Fruit fly (Drosophila melanogaster) whole organism, embryonic: ENCODE results near the gene Tom70.

ENCODE experiments used
- CG10321 ChIP-seq: fragments of 200-800 bp; sonication (Bioruptor generic); IDR thresholded peaks from 2 replicates; pipeline ENCODE4 v1.3.6; 2022; ENCODE audit warnings: missing biosample characterization, missing genetic modification characterization
- CG11247 ChIP-seq: fragments of 200-800 bp; sonication (Bioruptor generic); IDR thresholded peaks from 2 replicates; pipeline ENCODE4 v1.3.6; 2022; ENCODE audit warnings: missing biosample characterization, missing genetic modification characterization
- CG12071 ChIP-seq: fragments of 200-800 bp; sonication (Bioruptor generic); optimal IDR thresholded peaks from 3 replicates; lab custom pipeline; 2018; ENCODE audit warnings: missing biosample characterization, mild to moderate bottlenecking, missing genetic modification characterization
- CG12219 ChIP-seq: fragments of 200-800 bp; sonication (Bioruptor generic); optimal IDR thresholded peaks from 3 replicates; lab custom pipeline; 2018; ENCODE audit warnings: missing biosample characterization, mild to moderate bottlenecking, missing genetic modification characterization
- CG12659 ChIP-seq: fragments of 200-800 bp; sonication (Bioruptor generic); optimal IDR thresholded peaks from 3 replicates; lab custom pipeline; 2017; ENCODE audit warnings: mild to moderate bottlenecking, missing biosample characterization, missing genetic modification reagents, missing genetic modification characterization
- CG12744 ChIP-seq: fragments of 200-800 bp; sonication (Bioruptor generic); optimal IDR thresholded peaks from 2 replicates; lab custom pipeline; 2016; ENCODE audit warnings: missing biosample characterization, missing genetic modification characterization
- CG13296 ChIP-seq: fragments of 200-800 bp; sonication (Bioruptor generic); optimal IDR thresholded peaks from 3 replicates; lab custom pipeline; 2018; ENCODE audit warnings: missing biosample characterization, mild to moderate bottlenecking, missing genetic modification characterization
- CG13424 ChIP-seq: fragments of 200-800 bp; sonication (Bioruptor generic); optimal IDR thresholded peaks from 2 replicates; lab custom pipeline; 2019; ENCODE audit warnings: missing biosample characterization, mild to moderate bottlenecking, missing genetic modification characterization, moderate library complexity
- CG13624 ChIP-seq: fragments of 200-800 bp; sonication (Bioruptor generic); optimal IDR thresholded peaks from 2 replicates; lab custom pipeline; 2016; ENCODE audit warnings: missing biosample characterization, missing genetic modification characterization
- CG1529 ChIP-seq: fragments of 200-800 bp; sonication (Bioruptor generic); optimal IDR thresholded peaks from 3 replicates; lab custom pipeline; 2018; ENCODE audit warnings: missing biosample characterization, missing genetic modification characterization
- CG16815 ChIP-seq: fragments of 200-800 bp; sonication (Bioruptor generic); optimal IDR thresholded peaks from 3 replicates; lab custom pipeline; 2017; ENCODE audit warnings: missing biosample characterization, mild to moderate bottlenecking, missing genetic modification characterization
- CG17186 ChIP-seq: fragments of 200-800 bp; sonication (Bioruptor generic); optimal IDR thresholded peaks from 3 replicates; lab custom pipeline; 2017; ENCODE audit warnings: missing biosample characterization, missing genetic modification reagents, missing genetic modification characterization
- CG17328 ChIP-seq: fragments of 200-800 bp; sonication (Bioruptor generic); IDR thresholded peaks from 2 replicates; pipeline ENCODE4 v1.3.6; 2022; ENCODE audit warnings: missing biosample characterization, missing genetic modification characterization
- CG2889 ChIP-seq: fragments of 200-800 bp; sonication (Bioruptor generic); IDR thresholded peaks from 3 replicates; pipeline ENCODE4 v1.3.6; 2022; ENCODE audit warnings: missing biosample characterization, missing genetic modification characterization
- CG4328 ChIP-seq: fragments of 200-800 bp; sonication (Bioruptor generic); optimal IDR thresholded peaks from 3 replicates; lab custom pipeline; 2017; ENCODE audit warnings: missing biosample characterization, missing genetic modification reagents, missing genetic modification characterization
- CG5953 ChIP-seq: fragments of 200-800 bp; sonication (Bioruptor generic); IDR thresholded peaks from 2 replicates; pipeline ENCODE4 v1.3.6; 2022; ENCODE audit warnings: missing biosample characterization, missing genetic modification characterization
- CG6854 ChIP-seq: fragments of 200-800 bp; sonication (Bioruptor generic); optimal IDR thresholded peaks from 3 replicates; lab custom pipeline; 2017; ENCODE audit warnings: missing biosample characterization, mild to moderate bottlenecking, missing genetic modification characterization
- CG7745 ChIP-seq: fragments of 200-800 bp; sonication (Bioruptor generic); optimal IDR thresholded peaks from 2 replicates; lab custom pipeline; 2018; ENCODE audit warnings: missing biosample characterization, mild to moderate bottlenecking, missing genetic modification characterization, moderate library complexity
- CG7786 ChIP-seq: fragments of 200-800 bp; sonication (Bioruptor generic); optimal IDR thresholded peaks from 2 replicates; lab custom pipeline; 2016; ENCODE audit warnings: missing biosample characterization, missing genetic modification characterization
- Deaf1 ChIP-seq: fragments of 200-800 bp; optimal IDR thresholded peaks from 3 replicates; lab custom pipeline; 2019; ENCODE audit warnings: missing biosample characterization, mild to moderate bottlenecking, missing genetic modification characterization, moderate library complexity
- Dp ChIP-seq: fragments of 200-800 bp; sonication (Bioruptor generic); optimal IDR thresholded peaks from 2 replicates; lab custom pipeline; 2018; ENCODE audit warnings: missing biosample characterization, mild to moderate bottlenecking, missing genetic modification characterization, moderate library complexity
- ERR ChIP-seq: fragments of 200-800 bp; sonication (Bioruptor generic); optimal IDR thresholded peaks from 2 replicates; lab custom pipeline; 2016; ENCODE audit warnings: missing biosample characterization, missing genetic modification characterization
- Eip74EF ChIP-seq, 2 experiments: fragments of 200-800 bp in 1 of 2; fragments of >200 bp in 1 of 2; sonication (Bioruptor generic) in 1 of 2; optimal IDR thresholded peaks; 2 replicates each; lab custom pipeline; 2017 to 2019; ENCODE audit warnings: missing biosample characterization in 2 of 2, missing genetic modification characterization in 2 of 2, mild to moderate bottlenecking in 1 of 2, moderate library complexity in 1 of 2
- H15 ChIP-seq: fragments of 200-800 bp; sonication (Bioruptor generic); IDR thresholded peaks from 3 replicates; pipeline ENCODE4 v1.3.6; 2022; ENCODE audit warnings: missing biosample characterization, missing genetic modification characterization
- HLH4C ChIP-seq: fragments of 200-800 bp; sonication (Bioruptor generic); IDR thresholded peaks from 3 replicates; pipeline ENCODE4 v1.3.6; 2022; ENCODE audit warnings: missing biosample characterization, missing genetic modification characterization; ENCODE audit not compliant: partially characterized antibody
- Hmr ChIP-seq: fragments of 200-800 bp; sonication (Bioruptor generic); optimal IDR thresholded peaks from 3 replicates; lab custom pipeline; 2017; ENCODE audit warnings: mild to moderate bottlenecking, missing biosample characterization, missing genetic modification reagents, missing genetic modification characterization
- Hr39 ChIP-seq: fragments of >200 bp; optimal IDR thresholded peaks from 2 replicates; lab custom pipeline; 2017
- Rx ChIP-seq: fragments of 200-800 bp; sonication (Bioruptor generic); IDR thresholded peaks from 2 replicates; pipeline ENCODE4 v1.3.6; 2022; ENCODE audit warnings: missing biosample characterization, missing genetic modification characterization
- Side ChIP-seq: fragments of 200-800 bp; sonication (Bioruptor generic); optimal IDR thresholded peaks from 2 replicates; lab custom pipeline; 2016; ENCODE audit warnings: missing biosample characterization, missing genetic modification characterization
- Sry-β ChIP-seq: fragments of 200-800 bp; sonication (Bioruptor generic); optimal IDR thresholded peaks from 2 replicates; lab custom pipeline; 2018; ENCODE audit warnings: missing biosample characterization, mild to moderate bottlenecking, missing genetic modification characterization, moderate library complexity
- Stat92E ChIP-seq, 3 experiments: fragments of >200 bp in 2 of 3; fragments of 200-800 bp in 1 of 3; sonication (Bioruptor generic) in 1 of 3; optimal IDR thresholded peaks; 2 replicates each; lab custom pipeline; 2017 to 2019; ENCODE audit warnings: missing biosample characterization in 3 of 3, missing genetic modification characterization in 3 of 3, mild to moderate bottlenecking in 1 of 3, moderate library complexity in 1 of 3
- abd-A ChIP-seq: fragments of 200-800 bp; sonication (Bioruptor generic); optimal IDR thresholded peaks from 3 replicates; lab custom pipeline; 2019; ENCODE audit warnings: missing biosample characterization, mild to moderate bottlenecking, missing genetic modification characterization, moderate library complexity
- ap ChIP-seq: fragments of 200-800 bp; sonication (Bioruptor generic); IDR thresholded peaks from 2 replicates; pipeline ENCODE4 v1.3.6; 2022; ENCODE audit warnings: missing biosample characterization, missing genetic modification characterization
- az2 ChIP-seq: fragments of 200-800 bp; sonication (Bioruptor generic); optimal IDR thresholded peaks from 3 replicates; lab custom pipeline; 2016; ENCODE audit warnings: missing biosample characterization, missing genetic modification characterization
- dan ChIP-seq: fragments of 200-800 bp; sonication (Bioruptor generic); IDR thresholded peaks from 2 replicates; pipeline ENCODE4 v1.3.6; 2022; ENCODE audit warnings: missing biosample characterization, missing genetic modification characterization
- fd96Cb ChIP-seq: fragments of 200-800 bp; sonication (Bioruptor generic); optimal IDR thresholded peaks from 2 replicates; lab custom pipeline; 2018; ENCODE audit warnings: missing biosample characterization, mild to moderate bottlenecking, missing genetic modification characterization, moderate library complexity
- gt ChIP-seq: fragments of 200-800 bp; sonication (Bioruptor generic); IDR thresholded peaks from 2 replicates; pipeline ENCODE4 v1.3.6; 2022; ENCODE audit warnings: missing biosample characterization, missing genetic modification characterization
- h ChIP-seq: fragments of >200 bp; optimal IDR thresholded peaks from 2 replicates; lab custom pipeline; 2017
- her ChIP-seq: fragments of 200-800 bp; sonication (Bioruptor generic); optimal IDR thresholded peaks from 2 replicates; lab custom pipeline; 2016; ENCODE audit warnings: missing biosample characterization, missing genetic modification characterization
- hth ChIP-seq: fragments of >200 bp; optimal IDR thresholded peaks from 2 replicates; lab custom pipeline; 2017; ENCODE audit warnings: inconsistent platforms
- insv ChIP-seq, 2 experiments: fragments of 200-800 bp; sonication (Bioruptor generic); optimal IDR thresholded peaks; 3 replicates each; lab custom pipeline; 2016 to 2018; ENCODE audit warnings: missing biosample characterization in 2 of 2, missing genetic modification characterization in 2 of 2
- lilli ChIP-seq: fragments of 200-800 bp; sonication (Bioruptor generic); optimal IDR thresholded peaks from 3 replicates; lab custom pipeline; 2016; ENCODE audit warnings: missing biosample characterization, missing genetic modification characterization
- org-1 ChIP-seq: fragments of 200-800 bp; sonication (Bioruptor generic); optimal IDR thresholded peaks from 2 replicates; lab custom pipeline; 2017; ENCODE audit warnings: missing biosample characterization, missing genetic modification characterization
- p53 ChIP-seq: fragments of 200-800 bp; sonication (Bioruptor generic); optimal IDR thresholded peaks from 2 replicates; lab custom pipeline; 2016; ENCODE audit warnings: missing biosample characterization, missing genetic modification characterization
- prd ChIP-seq, 3 experiments: fragments of >200 bp in 2 of 3; fragments of 200-800 bp in 1 of 3; sonication (Bioruptor generic) in 1 of 3; optimal IDR thresholded peaks in 2 of 3; IDR thresholded peaks in 1 of 3; 2 replicates in 2 of 3; 3 replicates in 1 of 3; pipeline versions ENCODE4 v1.3.6 to Lab custom; 2017 to 2022; ENCODE audit warnings: missing biosample characterization in 1 of 3, missing genetic modification characterization in 1 of 3
- repo ChIP-seq: fragments of 200-800 bp; sonication (Bioruptor generic); optimal IDR thresholded peaks from 2 replicates; lab custom pipeline; 2016; ENCODE audit warnings: missing biosample characterization, missing genetic modification characterization
- ro ChIP-seq: fragments of 200-800 bp; sonication (Bioruptor generic); IDR thresholded peaks from 2 replicates; pipeline ENCODE4 v1.3.6; 2022; ENCODE audit warnings: missing biosample characterization, missing genetic modification characterization
- sqz ChIP-seq: fragments of 200-800 bp; sonication (Bioruptor generic); optimal IDR thresholded peaks from 3 replicates; lab custom pipeline; 2018; ENCODE audit warnings: missing biosample characterization, mild to moderate bottlenecking, missing genetic modification characterization
- sr ChIP-seq: fragments of 200-800 bp; sonication (Bioruptor generic); IDR thresholded peaks from 3 replicates; pipeline ENCODE4 v1.3.6; 2022; ENCODE audit warnings: missing biosample characterization, missing genetic modification characterization
- ssp ChIP-seq: fragments of 200-800 bp; sonication (Bioruptor generic); IDR thresholded peaks from 2 replicates; pipeline ENCODE4 v1.3.6; 2022; ENCODE audit warnings: missing biosample characterization, missing genetic modification characterization
- tin ChIP-seq: fragments of 200-800 bp; sonication (Bioruptor generic); optimal IDR thresholded peaks from 3 replicates; lab custom pipeline; 2016; ENCODE audit warnings: missing biosample characterization, missing genetic modification characterization
- wdn ChIP-seq: fragments of 200-800 bp; sonication (Bioruptor generic); IDR thresholded peaks from 2 replicates; pipeline ENCODE4 v1.3.6; 2022; ENCODE audit warnings: missing biosample characterization, missing genetic modification characterization

Gene Tom70

dm6 chr2L:12063035-12063434, 24.7 kb upstream of the Tom70 start, which contains the start of gene Rab3-GAP (continued):
- TF ChIP-seq Hr39 = no peak
- TF ChIP-seq Sry-β = peak; percentile 97
- TF ChIP-seq org-1 = no peak
- TF ChIP-seq CG1529 = no peak
- TF ChIP-seq prd (optimal IDR thresholded peaks at IDR 0.05; lab: Kevin White, UChicago) = no peak
- TF ChIP-seq prd (GFP tag; IDR thresholded peaks at IDR 0.05; lab: Robert Waterston, UW) = peak; percentile 69
- no peak for TF ChIP-seq repo (GFP tag; lab: Kevin White, UChicago)
- no peak for TF ChIP-seq ap (GFP tag; lab: Robert Waterston, UW)
- TF ChIP-seq CG2889 = no peak
- no peak for TF ChIP-seq sqz (GFP tag; lab: Kevin White, UChicago)
- TF ChIP-seq CG10321 (GFP tag; lab: Robert Waterston, UW) = no peak
- no peak for TF ChIP-seq sr (GFP tag; lab: Robert Waterston, UW)
- no peak for TF ChIP-seq Side (GFP tag; lab: Kevin White, UChicago)
- TF ChIP-seq hth (lab: Kevin White, UChicago) = no peak
- no peak for TF ChIP-seq gt (GFP tag; lab: Robert Waterston, UW)
- no peak for TF ChIP-seq CG6854 (GFP tag; lab: Kevin White, UChicago)
- TF ChIP-seq lilli (GFP tag; lab: Kevin White, UChicago) = peak; percentile 37
- TF ChIP-seq CG13624 (GFP tag; lab: Kevin White, UChicago) = peak; percentile 1
- no peak for TF ChIP-seq CG16815 (GFP tag; lab: Kevin White, UChicago)
- no peak for TF ChIP-seq CG7745 (tag; lab: Kevin White, UChicago)
- TF ChIP-seq fd96Cb = no peak
- no peak for TF ChIP-seq Deaf1 (tag; lab: Kevin White, UChicago)
- TF ChIP-seq Stat92E (GFP tag; optimal IDR thresholded peaks at IDR 0.05; lab: Kevin White, UChicago) = peak in 1 of 3 experiments; percentile 19
- no peak for TF ChIP-seq h (lab: Kevin White, UChicago)
- TF ChIP-seq wdn (GFP tag; lab: Robert Waterston, UW) = no peak
- TF ChIP-seq az2 = peak; percentile 33
- no peak for TF ChIP-seq ro (GFP tag; lab: Robert Waterston, UW)
- peak; percentile 30 for TF ChIP-seq CG13424
- TF ChIP-seq Rx = no peak
- no peak for TF ChIP-seq CG12219
- TF ChIP-seq ssp (GFP tag; lab: Robert Waterston, UW) = no peak
- no peak for TF ChIP-seq abd-A (tag; lab: Kevin White, UChicago)
- no peak for TF ChIP-seq CG13296 (GFP tag; lab: Kevin White, UChicago)
- no peak for TF ChIP-seq CG4328
- TF ChIP-seq tin (GFP tag; lab: Kevin White, UChicago) = peak; percentile 29
- TF ChIP-seq CG17328 = no peak
- TF ChIP-seq CG12744 (GFP tag; lab: Kevin White, UChicago) = no peak
- TF ChIP-seq CG12071 (GFP tag; lab: Kevin White, UChicago) = no peak
- no peak for TF ChIP-seq p53
- TF ChIP-seq CG12659 = peak; percentile 22
- no peak for TF ChIP-seq CG11247 (GFP tag; lab: Robert Waterston, UW)
- peak; percentile 10 for TF ChIP-seq Dp
- no peak for TF ChIP-seq CG5953 (GFP tag; lab: Robert Waterston, UW)
- TF ChIP-seq H15 (GFP tag; lab: Robert Waterston, UW) = no peak
- no peak for TF ChIP-seq her (GFP tag; lab: Kevin White, UChicago)
- no peak for TF ChIP-seq CG7786
- no peak for TF ChIP-seq Hmr (GFP tag; lab: Kevin White, UChicago)
- TF ChIP-seq CG17186 (GFP tag; lab: Kevin White, UChicago) = no peak
- TF ChIP-seq HLH4C (GFP tag; lab: Robert Waterston, UW) = peak; percentile 48
- TF ChIP-seq ERR (GFP tag; lab: Kevin White, UChicago) = no peak
- TF ChIP-seq insv (GFP tag; optimal IDR thresholded peaks at IDR 0.05; lab: Kevin White, UChicago) = no peak
- TF ChIP-seq dan (GFP tag; lab: Robert Waterston, UW) = no peak
- TF ChIP-seq Eip74EF (GFP tag; optimal IDR thresholded peaks at IDR 0.05; lab: Kevin White, UChicago) = no peak
